Fruit fly (Drosophila melanogaster) S2 (cell line): ENCODE results near the gene t.

Source experiments
- CG8478 ChIP-seq: fragments of >200 bp; optimal IDR thresholded peaks from 2 replicates; lab custom pipeline; 2018
- CTCF ChIP-seq, 2 experiments: fragments of >200 bp; optimal IDR thresholded peaks; 2 replicates each; lab custom pipeline; 2018

t gene

dm6 chrX:9223182-9223581 is at the start of gene t:
Gene t (minus strand): TSS chrX:9223257.
- TF ChIP-seq CTCF (optimal IDR thresholded peaks at IDR 0.05; lab: Kevin White, UChicago) (no peak), CG8478 (lab: Kevin White, UChicago) (no peak)

DNA sequence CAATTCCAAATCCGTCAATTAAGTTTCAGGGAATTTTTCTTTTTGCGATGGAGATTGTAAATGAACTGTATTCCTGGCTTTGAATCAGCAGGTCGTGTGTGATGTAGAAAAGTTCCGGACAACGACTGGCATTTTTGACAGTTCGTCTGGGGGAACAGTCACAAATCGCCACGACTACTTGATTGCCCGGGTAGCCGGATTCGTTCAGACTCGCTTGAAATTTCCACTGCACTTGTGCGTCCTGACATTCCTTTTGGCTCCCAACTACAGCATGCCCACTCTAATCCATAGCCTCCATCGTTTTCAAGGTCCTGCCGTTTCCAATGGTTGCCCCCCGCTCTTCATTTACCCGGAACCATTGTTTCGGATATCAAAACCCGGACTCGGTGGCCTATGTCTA is 46.8 kb upstream of the t start, which contains the start of gene CG17440:
TSS of gene CG17440 (minus strand) at position 101 of the 400 bp plus-strand sequence.
- TF ChIP-seq CTCF (optimal IDR thresholded peaks at IDR 0.05; lab: Kevin White, UChicago): no peak
- TF ChIP-seq CG8478 (lab: Kevin White, UChicago): no peak

DNA sequence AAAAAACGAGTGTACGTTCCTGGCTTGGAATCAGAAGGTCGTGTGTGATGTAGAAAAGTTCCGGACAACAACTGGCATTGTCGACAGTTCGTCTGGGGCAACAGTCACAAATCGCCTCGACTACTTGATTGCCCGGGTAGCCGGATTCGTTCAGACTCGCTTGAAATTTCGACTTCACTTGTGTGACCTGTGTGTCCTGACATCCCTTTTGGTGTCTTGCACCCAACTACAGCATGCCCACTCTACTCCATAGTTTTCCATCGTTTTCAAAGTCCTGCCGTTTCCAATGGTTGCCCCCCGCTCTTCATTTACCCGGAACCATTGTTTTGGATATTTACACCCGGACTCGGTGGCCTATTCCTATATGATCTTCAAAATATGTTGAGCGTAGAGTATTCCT is 44.5 kb upstream of the t start, which contains the start of gene Erk7:
TSS of gene Erk7 (minus strand) at position 101 of the 400 bp plus-strand sequence.
- no peak for TF ChIP-seq CG8478 (lab: Kevin White, UChicago)
- no peak for TF ChIP-seq CTCF (optimal IDR thresholded peaks at IDR 0.05; lab: Kevin White, UChicago)

DNA sequence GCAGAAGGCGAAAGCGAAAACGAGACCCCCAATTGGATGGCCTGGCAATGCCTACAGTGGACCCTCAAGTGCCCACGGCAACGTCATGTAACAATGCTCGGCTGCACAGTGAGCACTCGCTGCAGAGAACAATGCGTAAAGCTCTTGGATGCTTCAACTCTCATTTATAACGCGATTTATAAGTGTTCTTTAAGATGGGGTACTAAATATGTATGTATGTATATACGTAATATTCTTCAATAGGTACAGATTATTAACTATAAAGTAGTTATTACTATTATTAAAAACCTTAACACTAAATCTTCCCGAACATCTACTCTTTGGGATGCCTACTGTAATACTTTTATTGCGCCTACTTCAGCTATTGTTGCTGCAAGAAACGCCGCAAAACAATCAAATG is 43.0 kb upstream of the t start:
- TF ChIP-seq CTCF (optimal IDR thresholded peaks at IDR 0.05; lab: Kevin White, UChicago) (no peak), CG8478 (lab: Kevin White, UChicago) (no peak)

- TF ChIP-seq CTCF (optimal IDR thresholded peaks at IDR 0.05; lab: Kevin White, UChicago): no peak
- no peak for TF ChIP-seq CG8478 (lab: Kevin White, UChicago)
Measured at dm6 chrX:9255964-9256520, 33.0 kb upstream of the t start, which contains the start of gene ric8a. Gene ric8a (plus strand): TSS chrX:9256168.

DNA sequence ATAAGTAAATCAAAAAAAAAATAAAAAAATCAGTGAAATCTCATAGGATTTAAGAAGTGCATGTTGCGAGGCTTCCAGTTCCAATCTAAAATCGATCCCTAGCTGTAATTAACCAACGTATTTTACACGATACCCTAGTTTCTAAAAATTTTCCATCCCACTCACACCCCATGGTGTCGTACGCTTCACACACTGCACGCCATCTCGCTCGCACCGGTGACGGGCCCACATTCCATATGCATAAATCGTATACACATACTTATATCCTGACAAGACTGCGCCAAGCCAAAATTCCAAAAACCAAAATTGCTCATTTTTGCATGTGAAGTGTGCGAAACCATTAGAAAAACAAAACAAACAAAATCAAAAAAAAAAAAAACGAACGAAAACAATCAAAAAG is 32.0 kb upstream of the t start:
- no peak for TF ChIP-seq CG8478 (lab: Kevin White, UChicago)
- TF ChIP-seq CTCF (optimal IDR thresholded peaks at IDR 0.05; lab: Kevin White, UChicago): no peak

DNA sequence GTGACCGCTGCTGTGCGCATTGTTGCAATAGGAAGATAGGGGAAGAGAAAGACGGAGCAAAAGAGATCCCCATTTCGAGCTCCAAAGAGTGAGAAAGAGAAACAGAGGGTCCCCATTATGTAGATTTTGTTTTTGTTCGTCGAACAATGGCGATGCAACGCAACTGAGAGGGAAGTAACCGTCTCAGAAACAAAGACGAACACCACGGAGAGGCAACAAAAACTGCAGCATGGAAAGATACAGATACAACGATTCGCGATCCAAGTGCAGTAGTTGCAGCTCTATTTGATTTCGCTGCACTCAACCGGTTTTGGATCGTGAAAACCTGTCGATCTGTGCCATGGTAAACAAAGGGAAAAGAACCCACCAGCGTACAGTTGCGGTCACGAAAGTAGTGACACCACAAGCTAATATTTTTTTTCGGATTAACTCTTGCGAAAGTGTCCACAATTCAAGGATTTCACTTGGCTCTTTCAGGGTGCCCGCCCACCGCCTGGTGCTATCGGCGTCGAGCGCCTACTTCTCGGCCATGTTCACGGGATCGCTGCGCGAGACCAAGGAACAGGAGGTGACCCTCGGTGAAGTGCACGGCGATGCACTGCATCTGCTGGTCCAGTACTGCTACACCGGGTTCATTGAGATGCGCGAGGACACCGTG is 29.1 kb upstream of the t start:
- no peak for TF ChIP-seq CTCF (optimal IDR thresholded peaks at IDR 0.05; lab: Kevin White, UChicago)
- no peak for TF ChIP-seq CG8478 (lab: Kevin White, UChicago)

DNA sequence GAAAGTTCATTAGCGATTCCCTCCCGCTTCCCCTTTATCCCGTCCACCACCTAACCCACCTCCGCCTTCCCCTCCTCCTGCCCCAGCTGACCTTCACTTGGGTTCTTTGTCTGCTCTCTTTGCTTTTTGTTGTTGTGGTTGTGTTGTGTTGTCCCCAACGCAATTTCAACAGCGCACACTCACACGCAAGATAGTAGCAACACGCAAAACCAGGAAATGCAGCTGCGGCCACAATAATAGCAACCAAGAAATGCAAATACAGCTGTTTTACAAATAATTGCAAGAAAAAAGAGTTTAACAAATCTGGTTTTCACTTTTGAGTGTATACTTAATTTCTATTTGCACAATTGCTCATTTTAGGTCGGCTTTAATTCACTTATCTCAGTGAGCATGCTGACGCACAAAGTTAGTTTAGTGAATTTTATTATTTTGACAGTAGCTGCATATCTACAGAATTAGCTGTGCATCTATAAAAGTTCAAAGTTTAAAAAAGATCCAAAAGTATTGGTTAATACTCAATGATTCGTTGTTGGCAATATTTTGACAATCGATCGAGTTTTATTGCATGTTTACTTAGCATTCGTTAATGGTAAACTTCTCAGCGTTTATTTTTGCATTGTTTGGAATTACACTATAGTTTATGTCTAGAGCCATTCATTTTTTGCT is 28.3 kb upstream of the t start:
- TF ChIP-seq CG8478 (lab: Kevin White, UChicago) (no peak), CTCF (optimal IDR thresholded peaks at IDR 0.05; lab: Kevin White, UChicago) (no peak)

DNA sequence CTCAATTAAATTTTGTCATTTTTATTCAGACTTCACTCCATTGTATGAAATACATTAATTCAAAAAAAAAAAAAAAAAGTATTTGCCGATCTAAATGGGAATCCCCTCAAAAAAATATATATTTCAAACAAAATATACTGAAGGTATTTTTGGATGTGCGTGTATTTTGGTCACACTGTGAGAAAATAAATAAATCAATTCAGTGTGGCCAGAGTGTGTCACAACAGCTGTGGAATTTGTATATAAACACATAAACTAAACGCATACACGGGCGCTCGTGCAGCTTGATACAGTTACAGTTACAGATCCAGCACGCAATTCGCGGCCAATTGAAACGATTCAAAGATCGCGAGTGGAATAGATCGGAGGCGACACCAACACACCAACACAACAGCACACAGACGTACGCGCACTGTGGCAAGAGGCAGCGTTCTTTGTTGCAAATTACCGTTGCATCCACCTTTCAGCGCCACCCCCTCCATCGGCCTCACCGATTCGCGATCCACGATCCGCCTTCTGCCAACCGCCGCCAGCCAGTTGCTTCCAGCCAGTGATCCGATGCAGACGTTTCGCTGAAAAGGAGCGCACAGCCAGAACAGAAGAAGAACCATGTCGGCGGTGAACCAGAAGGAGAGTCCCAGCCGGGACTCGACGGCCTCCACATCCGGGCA is 27.2 kb upstream of the t start, which contains the start of gene CG17754:
TSS of gene CG17754 (plus strand) at position 260 of the 671 bp plus-strand sequence.
- TF ChIP-seq CTCF (optimal IDR thresholded peaks at IDR 0.05; lab: Kevin White, UChicago) (no peak), CG8478 (lab: Kevin White, UChicago) (no peak)

DNA sequence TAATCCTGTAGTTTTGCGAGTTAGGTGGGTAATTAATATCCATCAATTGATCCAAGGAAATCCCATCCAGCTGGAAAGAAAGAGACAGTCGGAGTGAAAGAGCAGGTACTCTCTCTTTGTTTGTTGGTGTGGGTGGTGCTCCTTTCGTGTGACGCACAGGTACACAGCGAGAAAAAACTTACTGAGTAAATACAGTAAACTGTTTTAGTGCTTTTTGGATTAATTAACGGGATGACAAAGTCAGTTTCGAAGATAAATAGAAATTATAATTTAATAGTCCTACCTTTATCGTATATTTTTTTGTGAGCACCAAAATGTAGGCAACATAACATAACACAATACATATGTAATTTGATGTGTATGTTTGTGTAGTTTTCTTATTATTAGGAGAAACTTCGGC is 25.0 kb upstream of the t start:
- no peak for TF ChIP-seq CG8478 (lab: Kevin White, UChicago)
- no peak for TF ChIP-seq CTCF (optimal IDR thresholded peaks at IDR 0.05; lab: Kevin White, UChicago)

DNA sequence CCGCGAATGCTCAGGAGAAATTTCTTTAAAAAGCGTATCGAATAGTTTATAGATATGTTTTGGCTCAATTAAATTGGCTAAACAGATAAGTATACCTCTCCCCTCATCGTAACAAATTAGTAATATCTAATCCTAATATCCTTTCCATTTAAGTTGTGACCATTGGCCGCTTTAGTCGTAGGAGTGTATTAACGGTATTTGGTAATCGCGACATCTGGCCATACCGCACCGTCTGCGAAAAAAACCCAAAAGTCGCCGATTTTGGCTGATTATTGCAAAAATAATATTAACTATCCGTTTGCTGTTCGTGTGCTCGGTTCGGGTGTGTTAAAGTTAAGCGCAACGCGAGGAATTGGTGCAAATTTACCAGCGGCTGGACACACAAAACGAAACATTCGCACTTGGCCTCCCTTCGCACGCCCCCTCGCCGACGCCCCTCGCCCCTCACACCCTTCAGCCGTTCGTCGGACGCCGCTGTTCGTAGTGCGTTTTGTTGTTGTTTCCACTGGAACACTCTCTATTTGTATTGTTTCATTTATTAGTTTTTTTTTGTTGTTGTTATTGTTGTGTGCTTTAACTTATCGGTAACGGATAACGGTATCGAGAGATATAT is 24.2 kb upstream of the t start, which contains the start of the genes amx and Dsor1:
TSS of gene amx (minus strand) at position 166 of the 613 bp plus-strand sequence.
TSS of gene Dsor1 (plus strand) at position 172 of the 613 bp plus-strand sequence.
- TF ChIP-seq CG8478 (lab: Kevin White, UChicago) (no peak), CTCF (optimal IDR thresholded peaks at IDR 0.05; lab: Kevin White, UChicago) (no peak)

DNA sequence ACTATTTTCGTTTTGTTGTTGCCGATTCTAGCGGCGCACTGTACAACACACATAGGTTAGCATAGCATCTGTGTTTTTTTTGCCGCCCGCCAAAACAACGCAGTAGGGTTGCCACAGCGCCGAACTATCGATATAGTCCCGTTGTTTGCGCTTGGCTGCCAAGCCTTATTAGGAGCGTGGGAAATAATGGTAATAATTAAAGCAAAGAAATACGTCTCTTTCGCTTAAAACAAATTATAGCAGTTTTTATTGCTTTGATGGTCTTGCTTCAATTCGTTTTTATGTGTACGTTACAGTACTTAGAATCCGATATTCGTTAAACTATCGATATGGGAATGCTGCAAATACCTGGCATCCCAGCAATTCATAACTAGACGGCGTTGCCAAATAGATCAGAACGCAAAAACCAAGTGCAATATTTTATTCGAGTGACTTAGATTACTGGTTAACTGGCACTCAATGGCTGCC is 20.4 kb upstream of the t start, which contains the start of the genes mxc and Larp7:
TSS of gene mxc (minus strand) at position 51 of the 468 bp plus-strand sequence.
TSS of gene Larp7 (plus strand) at position 401 of the 468 bp plus-strand sequence.
- TF ChIP-seq CTCF (optimal IDR thresholded peaks at IDR 0.05; lab: Kevin White, UChicago) (peak in 1 of 2 experiments; percentile 21), CG8478 (lab: Kevin White, UChicago) (no peak)

DNA sequence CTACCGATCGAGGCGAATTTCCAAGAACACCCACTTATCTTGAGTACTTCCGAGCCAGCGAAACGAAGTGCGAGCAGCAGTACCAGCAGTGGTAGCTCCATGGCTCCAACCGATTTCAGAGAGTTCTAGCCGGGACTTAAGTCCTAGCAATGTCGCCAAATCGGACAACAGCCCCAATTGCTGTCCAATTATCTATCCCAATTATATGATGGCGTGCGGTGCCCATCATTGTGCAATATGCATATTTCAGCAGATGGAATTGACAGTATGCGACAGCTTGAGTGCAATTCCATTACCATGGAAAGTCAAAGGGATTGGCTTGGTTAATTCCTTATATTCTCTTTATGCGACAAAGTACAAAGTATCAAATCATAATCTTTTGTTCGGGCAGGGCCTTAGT is 13.4 kb upstream of the t start, which contains the start of gene Ir8a:
TSS of gene Ir8a (minus strand) at position 101 of the 400 bp plus-strand sequence.
- no peak for TF ChIP-seq CTCF (optimal IDR thresholded peaks at IDR 0.05; lab: Kevin White, UChicago)

- TF ChIP-seq CTCF (optimal IDR thresholded peaks at IDR 0.05; lab: Kevin White, UChicago): no peak
- no peak for TF ChIP-seq CG8478 (lab: Kevin White, UChicago)
Measured at dm6 chrX:9232199-9232598, 9.1 kb upstream of the t start, which contains the start of gene CG12121. Gene CG12121 (minus strand): TSS chrX:9232378.
